Worm (Caenorhabditis elegans) whole organism, L2 larva: Measurements from ENCODE around the gene nspc-17.

Experiments
- ZK546.5 ChIP-seq: sonication (generic microtip); optimal IDR thresholded peaks from 2 replicates; lab custom pipeline; 2017; ENCODE audit warnings: missing biosample characterization, missing genetic modification characterization
- aly-2 ChIP-seq: fragments of 150-350 bp; optimal IDR thresholded peaks from 2 replicates; lab custom pipeline; 2014; ENCODE audit warnings: missing biosample characterization, missing genetic modification characterization
- ama-1 ChIP-seq: fragments of 150-350 bp; optimal IDR thresholded peaks from 2 replicates; lab custom pipeline; 2018; ENCODE audit warnings: inconsistent platforms
- ceh-16 ChIP-seq: fragments of 150-350 bp; optimal IDR thresholded peaks from 2 replicates; lab custom pipeline; 2014; ENCODE audit warnings: missing biosample characterization, missing genetic modification characterization
- ceh-82 ChIP-seq: fragments of 150-350 bp; optimal IDR thresholded peaks from 2 replicates; lab custom pipeline; 2014; ENCODE audit warnings: missing biosample characterization, missing genetic modification characterization
- egl-27 ChIP-seq: sonication (generic microtip); optimal IDR thresholded peaks from 3 replicates; lab custom pipeline; 2017; ENCODE audit warnings: missing biosample characterization, missing genetic modification reagents, missing genetic modification characterization
- elt-3 ChIP-seq: sonication (generic microtip); optimal IDR thresholded peaks from 2 replicates; lab custom pipeline; 2017; ENCODE audit warnings: missing biosample characterization, missing genetic modification characterization
- fos-1 ChIP-seq: fragments of 150-350 bp; optimal IDR thresholded peaks from 2 replicates; lab custom pipeline; 2014; ENCODE audit warnings: missing biosample characterization, missing genetic modification characterization
- lin-13 ChIP-seq: fragments of 150-350 bp; optimal IDR thresholded peaks from 2 replicates; lab custom pipeline; 2014; ENCODE audit warnings: missing biosample characterization, missing genetic modification reagents, missing genetic modification characterization
- mdl-1 ChIP-seq, 2 experiments: fragments of 150-350 bp in 1 of 2; sonication (generic microtip) in 1 of 2; optimal IDR thresholded peaks; 2 replicates each; lab custom pipeline; 2017; ENCODE audit warnings: missing biosample characterization in 2 of 2, missing genetic modification characterization in 2 of 2
- sma-3 ChIP-seq: sonication (generic microtip); optimal IDR thresholded peaks from 2 replicates; lab custom pipeline; 2016; ENCODE audit warnings: missing genetic modification reagents, missing genetic modification characterization, missing compliant biosample characterization
- snpc-4 ChIP-seq: fragments of 150-350 bp; optimal IDR thresholded peaks from 2 replicates; lab custom pipeline; 2014; ENCODE audit warnings: missing biosample characterization, missing genetic modification characterization
- ztf-4 ChIP-seq: fragments of 150-350 bp; optimal IDR thresholded peaks from 2 replicates; lab custom pipeline; 2014; ENCODE audit warnings: missing biosample characterization, missing genetic modification characterization

ce11 chrX:14562286-14563086 lies 37.5 kb upstream of the nspc-17 start:
- TF ChIP-seq ztf-4 (tag; lab: Kevin White, UChicago) (peak; percentile 70), fos-1 (tag; lab: Kevin White, UChicago) (peak; percentile 6), ZK546.5 (no peak), aly-2 (tag; lab: Kevin White, UChicago) (no peak), mdl-1 (tag; optimal IDR thresholded peaks at IDR 0.05; lab: Kevin White, UChicago) (peak in 1 of 2 experiments; percentile 24), ama-1 (lab: Kevin White, UChicago) (no peak), egl-27 (tag; lab: Kevin White, UChicago) (no peak), snpc-4 (tag; lab: Kevin White, UChicago) (no peak), ceh-82 (tag; lab: Kevin White, UChicago) (no peak), ceh-16 (tag; lab: Kevin White, UChicago) (no peak), lin-13 (peak; percentile 68), sma-3 (GFP tag; lab: Kevin White, UChicago) (no peak), elt-3 (tag; lab: Kevin White, UChicago) (peak; percentile 45)
